Worm (Caenorhabditis elegans) whole organism, young adult: ENCODE results near the gene slc-25A26.

Experiments
- B0035.1 ChIP-seq: sonication (generic microtip); optimal IDR thresholded peaks from 2 replicates; lab custom pipeline; 2016; ENCODE audit warnings: missing genetic modification characterization, mild to moderate bottlenecking, missing compliant biosample characterization, missing genotype, missing genetic modification reagents
- B0336.3 ChIP-seq: fragments of 200-800 bp; sonication (Bioruptor generic); IDR thresholded peaks from 2 replicates; pipeline ENCODE4 v1.3.6; 2022; ENCODE audit warnings: missing genetic modification characterization, missing compliant biosample characterization
- F10E7.11 ChIP-seq: sonication (generic microtip); optimal IDR thresholded peaks from 2 replicates; lab custom pipeline; 2017; ENCODE audit warnings: mild to moderate bottlenecking, missing genetic modification characterization, moderate library complexity, missing compliant biosample characterization
- F55B11.4 ChIP-seq: sonication (generic microtip); optimal IDR thresholded peaks from 2 replicates; lab custom pipeline; 2016; ENCODE audit warnings: missing compliant biosample characterization, missing genetic modification characterization, borderline replicate concordance; ENCODE audit not compliant: insufficient read depth
- K12H6.12 ChIP-seq: fragments of 200-800 bp; sonication (Bioruptor generic); optimal IDR thresholded peaks from 2 replicates; lab custom pipeline; 2018; ENCODE audit warnings: mild to moderate bottlenecking, missing genetic modification characterization, missing compliant biosample characterization
- T07F8.4 ChIP-seq: sonication (generic microtip); optimal IDR thresholded peaks from 2 replicates; lab custom pipeline; 2016; ENCODE audit warnings: mild to moderate bottlenecking, missing genetic modification characterization, moderate library complexity, missing compliant biosample characterization
- Y79H2A.3 ChIP-seq: fragments of 200-800 bp; sonication (Bioruptor generic); conservative IDR thresholded peaks from 2 replicates; pipeline ENCODE4 v1.3.6; 2022; ENCODE audit warnings: missing genetic modification reagents, missing genetic modification characterization, missing compliant biosample characterization
- ZK185.1 ChIP-seq: sonication (generic microtip); optimal IDR thresholded peaks from 2 replicates; lab custom pipeline; 2016; ENCODE audit warnings: mild to moderate bottlenecking, missing genetic modification characterization, missing compliant biosample characterization; ENCODE audit not compliant: poor library complexity, severe bottlenecking
- aptf-3 ChIP-seq: fragments of 200-800 bp; sonication (Bioruptor generic); IDR thresholded peaks from 2 replicates; pipeline ENCODE4 v1.3.6; 2022; ENCODE audit warnings: missing genetic modification characterization, missing compliant biosample characterization
- atf-7 ChIP-seq: sonication (generic microtip); optimal IDR thresholded peaks from 2 replicates; lab custom pipeline; 2017; ENCODE audit warnings: mild to moderate bottlenecking, missing genetic modification characterization, missing compliant biosample characterization
- chd-7 ChIP-seq: sonication (generic microtip); optimal IDR thresholded peaks from 2 replicates; lab custom pipeline; 2016; ENCODE audit warnings: mild to moderate bottlenecking, missing genetic modification characterization, moderate library complexity, missing compliant biosample characterization
- efl-1 ChIP-seq: fragments of 150-350 bp; optimal IDR thresholded peaks from 2 replicates; lab custom pipeline; 2014; ENCODE audit warnings: missing biosample characterization, missing genetic modification reagents, missing genetic modification characterization
- hlh-26 ChIP-seq: fragments of 200-800 bp; sonication (Bioruptor generic); conservative IDR thresholded peaks from 2 replicates; pipeline ENCODE4 v1.3.6; 2022; ENCODE audit warnings: missing genetic modification reagents, missing genetic modification characterization, missing compliant biosample characterization
- hmg-1.2 ChIP-seq: fragments of 200-800 bp; sonication (Bioruptor generic); IDR thresholded peaks from 2 replicates; pipeline ENCODE4 v1.3.6; 2022; ENCODE audit warnings: missing genetic modification reagents, missing genetic modification characterization, missing compliant biosample characterization
- hrde-1 ChIP-seq: sonication (generic microtip); optimal IDR thresholded peaks from 2 replicates; lab custom pipeline; 2016; ENCODE audit warnings: missing genetic modification characterization, mild to moderate bottlenecking, missing compliant biosample characterization, moderate library complexity, missing genotype, missing genetic modification reagents, borderline replicate concordance
- hsf-1 ChIP-seq: fragments of 200-800 bp; sonication (Bioruptor generic); IDR thresholded peaks from 2 replicates; pipeline ENCODE4 v1.3.6; 2022; ENCODE audit warnings: missing genetic modification reagents, missing genetic modification characterization, missing compliant biosample characterization
- lin-40 ChIP-seq: sonication (generic microtip); optimal IDR thresholded peaks from 2 replicates; lab custom pipeline; 2016; ENCODE audit warnings: missing genetic modification characterization, mild to moderate bottlenecking, missing compliant biosample characterization, missing genotype, missing genetic modification reagents
- lsl-1 ChIP-seq: fragments of 200-800 bp; sonication (Bioruptor generic); optimal IDR thresholded peaks from 2 replicates; lab custom pipeline; 2018; ENCODE audit warnings: mild to moderate bottlenecking, missing genetic modification characterization, moderate library complexity, missing compliant biosample characterization
- lsy-27 ChIP-seq: sonication (generic microtip); optimal IDR thresholded peaks from 2 replicates; lab custom pipeline; 2017; ENCODE audit warnings: missing genetic modification characterization, mild to moderate bottlenecking, missing compliant biosample characterization, antibody characterized with exemption, missing genotype, borderline replicate concordance; ENCODE audit not compliant: insufficient read depth
- mcd-1 ChIP-seq: fragments of 200-800 bp; sonication (Bioruptor generic); IDR thresholded peaks from 2 replicates; pipeline ENCODE4 v1.3.6; 2022; ENCODE audit warnings: missing genetic modification reagents, missing genetic modification characterization, missing compliant biosample characterization
- mel-28 ChIP-seq: sonication (generic microtip); optimal IDR thresholded peaks from 2 replicates; lab custom pipeline; 2016; ENCODE audit warnings: borderline replicate concordance, mild to moderate bottlenecking, missing genetic modification characterization, missing compliant biosample characterization
- mxl-1 ChIP-seq: sonication (generic microtip); optimal IDR thresholded peaks from 2 replicates; lab custom pipeline; 2016; ENCODE audit warnings: missing genetic modification characterization, missing compliant biosample characterization
- nhr-120 ChIP-seq: fragments of 200-800 bp; sonication (Bioruptor generic); IDR thresholded peaks from 2 replicates; pipeline ENCODE4 v1.3.6; 2022; ENCODE audit warnings: missing genetic modification characterization, missing compliant biosample characterization
- nhr-27 ChIP-seq: fragments of 200-800 bp; sonication (Bioruptor generic); optimal IDR thresholded peaks from 2 replicates; lab custom pipeline; 2018; ENCODE audit warnings: mild to moderate bottlenecking, missing genetic modification characterization, moderate library complexity, missing compliant biosample characterization
- nhr-80 ChIP-seq: sonication (generic microtip); optimal IDR thresholded peaks from 2 replicates; lab custom pipeline; 2016; ENCODE audit warnings: missing genetic modification characterization, missing compliant biosample characterization
- rcor-1 ChIP-seq: fragments of 200-800 bp; sonication (Bioruptor generic); IDR thresholded peaks from 2 replicates; pipeline ENCODE4 v1.3.6; 2022; ENCODE audit warnings: missing genetic modification reagents, missing genetic modification characterization, missing compliant biosample characterization
- rec-8 ChIP-seq, 2 experiments: sonication (generic microtip); optimal IDR thresholded peaks; 2 replicates each; lab custom pipeline; 2016; ENCODE audit warnings: mild to moderate bottlenecking in 2 of 2, missing genetic modification characterization in 2 of 2, missing genetic modification reagents in 2 of 2, missing genotype in 2 of 2, missing biosample characterization in 1 of 2, missing compliant biosample characterization in 1 of 2, moderate library complexity in 1 of 2
- rpc-1 ChIP-seq, 2 experiments: fragments of 150-350 bp in 1 of 2; sonication (generic microtip) in 1 of 2; optimal IDR thresholded peaks; 2 replicates each; lab custom pipeline; 2014 to 2018; ENCODE audit warnings: missing biosample characterization in 1 of 2, missing genetic modification characterization in 1 of 2, missing genetic modification reagents in 1 of 2, missing genotype in 1 of 2
- sptf-2 ChIP-seq: fragments of 200-800 bp; sonication (Bioruptor generic); optimal IDR thresholded peaks from 2 replicates; lab custom pipeline; 2018; ENCODE audit warnings: mild to moderate bottlenecking, missing genetic modification characterization, missing compliant biosample characterization
- tbp1 ChIP-seq: fragments of 200-800 bp; sonication (Bioruptor generic); optimal IDR thresholded peaks from 2 replicates; lab custom pipeline; 2018; ENCODE audit warnings: mild to moderate bottlenecking, missing genetic modification characterization, missing compliant biosample characterization
- tbx-9 ChIP-seq: sonication (generic microtip); optimal IDR thresholded peaks from 2 replicates; lab custom pipeline; 2016; ENCODE audit warnings: borderline replicate concordance, missing genetic modification characterization, inconsistent platforms, missing compliant biosample characterization
- unc-62 ChIP-seq: fragments of 150-350 bp; optimal IDR thresholded peaks from 2 replicates; lab custom pipeline; 2014; ENCODE audit warnings: missing biosample characterization, missing genetic modification reagents, missing genetic modification characterization
- xnd-1 ChIP-seq: sonication (generic microtip); optimal IDR thresholded peaks from 2 replicates; lab custom pipeline; 2016; ENCODE audit warnings: missing genotype, missing genetic modification reagents, missing genetic modification characterization, missing compliant biosample characterization
- zfh-2 ChIP-seq: fragments of 200-800 bp; sonication (Bioruptor generic); conservative IDR thresholded peaks from 2 replicates; pipeline ENCODE4 v1.3.6; 2022; ENCODE audit warnings: missing genetic modification reagents, missing genetic modification characterization, missing compliant biosample characterization
- ztf-18 ChIP-seq: sonication (generic microtip); optimal IDR thresholded peaks from 2 replicates; lab custom pipeline; 2016; ENCODE audit warnings: missing genotype, mild to moderate bottlenecking, missing genetic modification characterization, missing compliant biosample characterization
- ztf-28 ChIP-seq: fragments of 200-800 bp; sonication (Bioruptor generic); IDR thresholded peaks from 2 replicates; pipeline ENCODE4 v1.3.6; 2022; ENCODE audit warnings: missing genetic modification reagents, missing genetic modification characterization, missing compliant biosample characterization
- ztf-3 ChIP-seq: fragments of 200-800 bp; sonication (Bioruptor generic); optimal IDR thresholded peaks from 2 replicates; lab custom pipeline; 2018; ENCODE audit warnings: mild to moderate bottlenecking, missing genetic modification characterization, missing compliant biosample characterization

Gene slc-25A26

DNA sequence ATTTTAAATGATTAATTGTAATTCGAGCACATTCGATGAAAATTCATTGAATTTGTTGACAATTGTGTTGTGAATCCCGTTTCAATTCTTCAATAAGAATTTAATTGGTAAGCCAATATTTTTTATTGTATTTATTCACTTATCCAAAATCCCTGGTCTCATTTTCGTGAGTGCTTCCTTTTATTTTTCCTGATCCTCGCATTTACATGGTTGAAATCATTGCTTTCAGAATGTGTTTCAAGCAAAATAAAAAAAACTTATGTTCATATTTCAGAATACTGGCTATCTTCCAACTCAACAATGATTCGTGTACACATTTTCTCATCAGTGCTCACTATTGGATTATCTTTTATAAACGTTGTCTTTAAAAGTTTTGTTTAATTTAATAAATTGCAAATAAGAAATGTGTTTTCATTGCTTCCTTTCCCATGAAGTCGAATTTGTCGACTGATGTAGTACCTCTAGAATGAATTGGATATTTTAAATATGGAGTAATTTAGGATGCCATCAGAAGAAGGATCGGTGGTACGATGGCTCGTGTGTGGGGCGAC is at the start of gene slc-25A26, which contains the start of gene D1046.18:
TSS of gene slc-25A26 (plus strand) at position 501 of the 551 bp plus-strand sequence.
TSS of gene D1046.18 (plus strand) at position 301 of the 551 bp plus-strand sequence.
- TF ChIP-seq nhr-80 (no peak), atf-7 (tag; lab: Kevin White, UChicago) (no peak), tbp1 (GFP tag; lab: Kevin White, UChicago) (no peak), ZK185.1 (tag; lab: Kevin White, UChicago) (no peak), unc-62 (GFP tag; lab: Kevin White, UChicago) (no peak), mxl-1 (tag; lab: Kevin White, UChicago) (no peak), nhr-27 (no peak), mcd-1 (GFP tag; lab: Robert Waterston, UW) (no peak), T07F8.4 (tag; lab: Kevin White, UChicago) (no peak), hlh-26 (GFP tag; lab: Robert Waterston, UW) (no peak), tbx-9 (tag; lab: Kevin White, UChicago) (no peak), lsy-27 (no peak), rec-8 (tag; optimal IDR thresholded peaks at IDR 0.05; lab: Kevin White, UChicago) (no peak), lsl-1 (GFP tag; lab: Kevin White, UChicago) (no peak), ztf-3 (GFP tag; lab: Kevin White, UChicago) (no peak), lin-40 (tag; lab: Kevin White, UChicago) (no peak)

DNA sequence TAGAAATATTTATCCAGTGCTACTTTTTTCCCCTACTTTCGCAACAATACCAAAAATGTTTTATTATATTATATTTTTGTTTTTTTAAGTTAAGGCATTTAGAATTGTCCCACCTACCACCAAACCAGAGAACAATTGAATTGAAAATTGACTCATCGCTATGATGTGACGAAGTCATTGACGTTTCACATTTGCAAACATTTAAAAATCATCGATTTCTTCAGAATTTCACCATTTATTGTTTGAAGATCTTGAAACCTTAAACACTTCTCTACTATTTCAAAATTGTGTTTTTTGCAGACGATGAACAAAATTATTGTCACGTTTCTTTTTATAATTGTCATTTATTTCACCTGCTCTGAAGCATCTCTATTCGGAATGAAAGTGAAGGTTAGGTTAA is 49.1 kb upstream of the slc-25A26 start, which contains the start of gene C09G9.8:
TSS of gene C09G9.8 (plus strand) at position 301 of the 400 bp plus-strand sequence.
- TF ChIP-seq hmg-1.2 (GFP tag; lab: Robert Waterston, UW) (no peak), Y79H2A.3 (no peak), F10E7.11 (tag; lab: Kevin White, UChicago) (no peak), nhr-120 (GFP tag; lab: Robert Waterston, UW) (no peak), sptf-2 (GFP tag; lab: Kevin White, UChicago) (no peak), efl-1 (GFP tag; lab: Kevin White, UChicago) (no peak), zfh-2 (GFP tag; lab: Robert Waterston, UW) (no peak), rpc-1 (optimal IDR thresholded peaks at IDR 0.05; lab: Kevin White, UChicago) (no peak), rpc-1 (tag; optimal IDR thresholded peaks at IDR 0.05; lab: Kevin White, UChicago) (no peak), ztf-28 (no peak), hsf-1 (GFP tag; lab: Robert Waterston, UW) (no peak), ztf-18 (tag; lab: Kevin White, UChicago) (no peak)

DNA sequence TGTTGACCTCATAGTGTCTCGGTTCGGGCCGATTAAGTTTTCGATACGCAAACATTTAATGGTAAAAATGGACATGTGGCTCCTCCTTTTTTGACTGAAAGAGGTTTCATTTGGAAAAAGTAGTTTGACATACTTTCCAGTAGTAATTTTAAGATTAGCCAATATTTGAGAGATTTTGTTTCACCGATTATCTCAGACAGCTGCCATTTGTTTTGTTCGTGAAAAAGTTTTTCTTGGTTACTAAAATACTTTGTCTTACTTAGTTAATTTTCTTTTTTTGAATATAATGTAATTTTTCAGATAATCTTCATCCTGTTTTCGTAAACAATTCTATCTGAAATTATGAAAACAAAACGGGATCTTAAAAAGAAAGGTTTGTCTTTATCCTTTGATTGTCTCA is 44.0 kb upstream of the slc-25A26 start, which contains the start of gene C09G9.5:
TSS of gene C09G9.5 (plus strand) at position 301 of the 400 bp plus-strand sequence.
- TF ChIP-seq mcd-1 (GFP tag; lab: Robert Waterston, UW) (no peak), mel-28 (no peak), ztf-3 (GFP tag; lab: Kevin White, UChicago) (no peak), hrde-1 (no peak), xnd-1 (tag; lab: Kevin White, UChicago) (no peak), aptf-3 (no peak), rcor-1 (GFP tag; lab: Robert Waterston, UW) (no peak), K12H6.12 (no peak), ztf-18 (tag; lab: Kevin White, UChicago) (no peak), hsf-1 (GFP tag; lab: Robert Waterston, UW) (no peak), B0336.3 (GFP tag; lab: Robert Waterston, UW) (no peak), B0035.1 (tag; lab: Kevin White, UChicago) (no peak), chd-7 (tag; lab: Kevin White, UChicago) (no peak), F55B11.4 (tag; lab: Kevin White, UChicago) (no peak)
